Worm (Caenorhabditis elegans) whole organism, young adult: ENCODE results near the gene srt-39.

Source experiments
- C06A6.2 ChIP-seq: fragments of 200-800 bp; sonication (Bioruptor generic); conservative IDR thresholded peaks from 2 replicates; pipeline ENCODE4 v1.3.6; 2022; ENCODE audit warnings: missing genetic modification characterization, missing compliant biosample characterization
- F22D6.2 ChIP-seq: sonication (generic microtip); optimal IDR thresholded peaks from 2 replicates; lab custom pipeline; 2016; ENCODE audit warnings: mild to moderate bottlenecking, missing genetic modification characterization, missing compliant biosample characterization
- F33H1.4 ChIP-seq: fragments of 200-800 bp; sonication (Bioruptor generic); IDR thresholded peaks from 2 replicates; pipeline ENCODE4 v1.3.6; 2022; ENCODE audit warnings: missing genetic modification reagents, missing genetic modification characterization, missing compliant biosample characterization
- F37B4.10 ChIP-seq: fragments of 200-800 bp; sonication (Bioruptor generic); IDR thresholded peaks from 2 replicates; pipeline ENCODE4 v1.3.6; 2022; ENCODE audit warnings: missing genetic modification characterization, missing compliant biosample characterization
- F57A8.1 ChIP-seq: fragments of 200-800 bp; sonication (Bioruptor generic); optimal IDR thresholded peaks from 2 replicates; lab custom pipeline; 2018; ENCODE audit warnings: mild to moderate bottlenecking, missing genetic modification characterization, moderate library complexity, missing compliant biosample characterization
- K12H6.12 ChIP-seq: fragments of 200-800 bp; sonication (Bioruptor generic); optimal IDR thresholded peaks from 2 replicates; lab custom pipeline; 2018; ENCODE audit warnings: mild to moderate bottlenecking, missing genetic modification characterization, missing compliant biosample characterization
- Y53F4B.3 ChIP-seq: fragments of 200-800 bp; sonication (Bioruptor generic); IDR thresholded peaks from 2 replicates; pipeline ENCODE4 v1.3.6; 2022; ENCODE audit warnings: missing genetic modification reagents, missing genetic modification characterization, missing compliant biosample characterization
- Y67H2A.10 ChIP-seq: fragments of 200-800 bp; sonication (Bioruptor generic); conservative IDR thresholded peaks from 2 replicates; pipeline ENCODE4 v1.3.6; 2022; ENCODE audit warnings: missing genetic modification reagents, missing genetic modification characterization, missing compliant biosample characterization
- Y95B8A.8 ChIP-seq: fragments of 200-800 bp; sonication (Bioruptor generic); IDR thresholded peaks from 2 replicates; pipeline ENCODE4 v1.3.6; 2022; ENCODE audit warnings: missing genetic modification reagents, missing genetic modification characterization, missing compliant biosample characterization
- ama-1 ChIP-seq, 3 experiments: fragments of 150-350 bp in 1 of 3; sonication (generic microtip) in 2 of 3; optimal IDR thresholded peaks; 2 replicates each; lab custom pipeline; 2014 to 2018; ENCODE audit warnings: missing biosample characterization in 2 of 3, missing genetic modification characterization in 2 of 3, missing genetic modification reagents in 2 of 3
- aptf-2 ChIP-seq: fragments of 200-800 bp; sonication (Bioruptor generic); conservative IDR thresholded peaks from 2 replicates; pipeline ENCODE4 v1.3.6; 2022; ENCODE audit warnings: missing genetic modification reagents, missing genetic modification characterization, missing compliant biosample characterization
- aptf-3 ChIP-seq: fragments of 200-800 bp; sonication (Bioruptor generic); IDR thresholded peaks from 2 replicates; pipeline ENCODE4 v1.3.6; 2022; ENCODE audit warnings: missing genetic modification characterization, missing compliant biosample characterization
- bed-1 ChIP-seq: fragments of 200-800 bp; sonication (Bioruptor generic); IDR thresholded peaks from 2 replicates; pipeline ENCODE4 v1.3.6; 2022; ENCODE audit warnings: missing genetic modification reagents, missing genetic modification characterization, missing compliant biosample characterization
- cebp-1 ChIP-seq, 2 experiments: fragments of 200-800 bp in 1 of 2; sonication (Bioruptor generic) in 1 of 2; sonication (generic microtip) in 1 of 2; IDR thresholded peaks in 1 of 2; optimal IDR thresholded peaks in 1 of 2; 2 replicates each; pipeline versions ENCODE4 v1.3.6 to Lab custom; 2017 to 2022; ENCODE audit warnings: missing compliant biosample characterization in 2 of 2, missing genetic modification characterization in 2 of 2, mild to moderate bottlenecking in 1 of 2, missing genetic modification reagents in 1 of 2, moderate library complexity in 1 of 2
- ceh-27 ChIP-seq: fragments of 200-800 bp; sonication (Bioruptor generic); optimal IDR thresholded peaks from 2 replicates; lab custom pipeline; 2018; ENCODE audit warnings: mild to moderate bottlenecking, missing genetic modification characterization, moderate library complexity, missing compliant biosample characterization
- chd-7 ChIP-seq: sonication (generic microtip); optimal IDR thresholded peaks from 2 replicates; lab custom pipeline; 2016; ENCODE audit warnings: mild to moderate bottlenecking, missing genetic modification characterization, moderate library complexity, missing compliant biosample characterization
- dox-1 ChIP-seq: fragments of 200-800 bp; sonication (Bioruptor generic); IDR thresholded peaks from 2 replicates; pipeline ENCODE4 v1.3.6; 2022; ENCODE audit warnings: missing genetic modification reagents, missing genetic modification characterization, missing compliant biosample characterization
- dpff-1 ChIP-seq: sonication (generic microtip); optimal IDR thresholded peaks from 2 replicates; lab custom pipeline; 2017; ENCODE audit warnings: mild to moderate bottlenecking, missing genetic modification characterization, missing compliant biosample characterization
- efl-1 ChIP-seq: fragments of 150-350 bp; optimal IDR thresholded peaks from 2 replicates; lab custom pipeline; 2014; ENCODE audit warnings: missing biosample characterization, missing genetic modification reagents, missing genetic modification characterization
- gei-17 ChIP-seq: fragments of 200-800 bp; sonication (Bioruptor generic); optimal IDR thresholded peaks from 2 replicates; lab custom pipeline; 2018; ENCODE audit warnings: mild to moderate bottlenecking, missing genetic modification characterization, missing compliant biosample characterization
- him-1 ChIP-seq: sonication (generic microtip); optimal IDR thresholded peaks from 2 replicates; lab custom pipeline; 2016; ENCODE audit warnings: missing genotype, missing genetic modification reagents, missing genetic modification characterization, missing compliant biosample characterization
- hlh-12 ChIP-seq: sonication (generic microtip); optimal IDR thresholded peaks from 2 replicates; lab custom pipeline; 2016; ENCODE audit warnings: missing genetic modification characterization, missing compliant biosample characterization
- lin-35 ChIP-seq, 3 experiments: fragments of 150-350 bp in 2 of 3; sonication (generic microtip) in 1 of 3; optimal IDR thresholded peaks; 2 replicates each; lab custom pipeline; 2014 to 2018; ENCODE audit warnings: missing biosample characterization in 3 of 3, missing genetic modification characterization in 3 of 3, missing genetic modification reagents in 3 of 3
- madf-3 ChIP-seq: fragments of 200-800 bp; sonication (Bioruptor generic); IDR thresholded peaks from 2 replicates; pipeline ENCODE4 v1.3.6; 2022; ENCODE audit warnings: missing genetic modification reagents, missing genetic modification characterization, missing compliant biosample characterization
- mcd-1 ChIP-seq: fragments of 200-800 bp; sonication (Bioruptor generic); IDR thresholded peaks from 2 replicates; pipeline ENCODE4 v1.3.6; 2022; ENCODE audit warnings: missing genetic modification reagents, missing genetic modification characterization, missing compliant biosample characterization
- nhr-80 ChIP-seq: sonication (generic microtip); optimal IDR thresholded peaks from 2 replicates; lab custom pipeline; 2016; ENCODE audit warnings: missing genetic modification characterization, missing compliant biosample characterization
- somi-1 ChIP-seq: fragments of 200-800 bp; sonication (Bioruptor generic); optimal IDR thresholded peaks from 2 replicates; lab custom pipeline; 2018; ENCODE audit warnings: mild to moderate bottlenecking, missing genetic modification characterization, missing compliant biosample characterization
- sptf-2 ChIP-seq: fragments of 200-800 bp; sonication (Bioruptor generic); optimal IDR thresholded peaks from 2 replicates; lab custom pipeline; 2018; ENCODE audit warnings: mild to moderate bottlenecking, missing genetic modification characterization, missing compliant biosample characterization
- tbp1 ChIP-seq: fragments of 200-800 bp; sonication (Bioruptor generic); optimal IDR thresholded peaks from 2 replicates; lab custom pipeline; 2018; ENCODE audit warnings: mild to moderate bottlenecking, missing genetic modification characterization, missing compliant biosample characterization
- unc-130 ChIP-seq: sonication (generic microtip); optimal IDR thresholded peaks from 2 replicates; lab custom pipeline; 2016; ENCODE audit warnings: missing genetic modification reagents, missing genetic modification characterization, missing compliant biosample characterization
- unc-62 ChIP-seq: fragments of 150-350 bp; optimal IDR thresholded peaks from 2 replicates; lab custom pipeline; 2014; ENCODE audit warnings: missing biosample characterization, missing genetic modification reagents, missing genetic modification characterization
- xnd-1 ChIP-seq: sonication (generic microtip); optimal IDR thresholded peaks from 2 replicates; lab custom pipeline; 2016; ENCODE audit warnings: missing genotype, missing genetic modification reagents, missing genetic modification characterization, missing compliant biosample characterization
- ztf-18 ChIP-seq: sonication (generic microtip); optimal IDR thresholded peaks from 2 replicates; lab custom pipeline; 2016; ENCODE audit warnings: missing genotype, mild to moderate bottlenecking, missing genetic modification characterization, missing compliant biosample characterization
- ztf-22 ChIP-seq: fragments of 200-800 bp; sonication (Bioruptor generic); optimal IDR thresholded peaks from 2 replicates; lab custom pipeline; 2018; ENCODE audit warnings: mild to moderate bottlenecking, missing genetic modification characterization, moderate library complexity, missing compliant biosample characterization
- ztf-26 ChIP-seq: sonication (generic microtip); optimal IDR thresholded peaks from 2 replicates; lab custom pipeline; 2017; ENCODE audit warnings: missing genetic modification characterization, missing compliant biosample characterization
- ztf-6 ChIP-seq: fragments of 200-800 bp; sonication (Bioruptor generic); IDR thresholded peaks from 2 replicates; pipeline ENCODE4 v1.3.6; 2022; ENCODE audit warnings: missing genetic modification reagents, missing genetic modification characterization, missing compliant biosample characterization

Gene srt-39

DNA sequence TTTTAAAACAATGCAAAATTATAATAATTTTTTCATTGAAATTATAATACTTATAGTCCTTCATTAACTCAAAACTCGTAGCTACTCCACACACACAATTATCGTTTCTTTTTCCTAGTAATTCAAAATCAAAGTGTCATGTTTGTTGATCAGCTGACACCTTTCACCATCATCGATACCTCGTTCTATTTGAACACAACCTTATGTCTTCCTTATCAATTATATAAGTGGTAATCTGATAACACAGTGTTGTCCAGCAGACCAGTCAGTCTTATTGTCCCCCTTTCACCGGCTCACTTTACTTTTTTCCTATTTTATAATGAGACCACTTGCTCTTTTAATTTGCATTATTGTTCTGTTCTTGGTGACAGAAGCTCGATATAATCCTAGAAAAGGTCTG, 28.1 kb downstream of the srt-39 start, which contains the start of the genes T28H10.2 and lgmn-1 (continued):
- TF ChIP-seq ama-1 (optimal IDR thresholded peaks at IDR 0.05; lab: Kevin White, UChicago) (no peak), ama-1 (GFP tag; optimal IDR thresholded peaks at IDR 0.05; lab: Kevin White, UChicago) (no peak), unc-62 (GFP tag; lab: Kevin White, UChicago) (peak; percentile 61), dox-1 (GFP tag; lab: Robert Waterston, UW) (0 out of 2 replicates have a peak, but pooled peaks have one; percentile 11), F37B4.10 (no peak), C06A6.2 (GFP tag; lab: Robert Waterston, UW) (no peak), ztf-6 (GFP tag; lab: Robert Waterston, UW) (no peak), madf-3 (GFP tag; lab: Robert Waterston, UW) (no peak), somi-1 (GFP tag; lab: Kevin White, UChicago) (no peak), gei-17 (GFP tag; lab: Kevin White, UChicago) (no peak), cebp-1 (GFP tag; IDR thresholded peaks at IDR 0.05; lab: Robert Waterston, UW) (0 out of 2 replicates have a peak, but pooled peaks have one; percentile 17), cebp-1 (tag; optimal IDR thresholded peaks at IDR 0.05; lab: Kevin White, UChicago) (peak; percentile 38), xnd-1 (tag; lab: Kevin White, UChicago) (no peak), him-1 (tag; lab: Kevin White, UChicago) (no peak), ztf-26 (no peak)

DNA sequence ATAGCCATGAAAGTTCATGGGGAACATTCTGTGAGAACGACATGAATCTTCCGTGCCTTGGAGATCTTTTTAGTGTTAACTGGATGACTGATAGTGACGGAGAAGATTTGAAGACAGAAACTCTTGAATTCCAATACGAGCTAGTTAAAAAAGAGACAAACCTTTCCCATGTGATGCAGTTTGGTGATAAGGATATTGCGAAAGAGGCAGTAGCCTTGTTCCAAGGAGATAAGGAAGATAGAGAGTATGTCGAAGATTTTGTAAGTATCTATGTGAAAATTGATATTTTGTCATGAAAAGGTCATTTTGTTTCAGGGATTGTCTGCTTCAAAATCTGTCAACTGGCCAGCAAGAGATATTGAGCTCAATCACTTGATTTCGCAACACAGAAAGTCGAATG, 29.2 kb downstream of the srt-39 start:
- TF ChIP-seq efl-1 (no peak), cebp-1 (GFP tag; IDR thresholded peaks at IDR 0.05; lab: Robert Waterston, UW) (peak; percentile 79), cebp-1 (tag; optimal IDR thresholded peaks at IDR 0.05; lab: Kevin White, UChicago) (peak; percentile 93), nhr-80 (tag; lab: Kevin White, UChicago) (peak; percentile 35)

DNA sequence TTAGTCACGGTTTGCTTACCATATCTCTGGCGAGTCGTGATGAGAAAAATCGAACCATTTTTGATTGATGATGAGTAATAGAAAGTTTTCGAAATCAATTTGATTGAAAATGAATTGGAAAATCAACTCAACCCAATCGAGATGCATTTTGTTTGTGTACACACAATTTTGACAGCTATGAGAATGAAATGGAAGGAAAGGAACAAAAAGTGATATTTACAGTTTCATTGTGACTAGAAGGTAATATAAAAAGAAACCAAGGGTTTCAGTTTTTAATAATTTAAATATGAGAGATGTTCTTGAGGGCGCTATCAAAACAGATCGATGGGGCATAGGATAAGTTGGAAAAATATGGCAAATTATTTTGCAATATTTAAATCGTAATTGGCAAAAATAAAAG, 32.5 kb downstream of the srt-39 start, which contains the start of gene cal-1:
cal-1 (minus strand) TSS at position 101 of the 400 bp plus-strand sequence.
- TF ChIP-seq F22D6.2 (tag; lab: Kevin White, UChicago) (no peak), unc-62 (GFP tag; lab: Kevin White, UChicago) (peak; percentile 10)

DNA sequence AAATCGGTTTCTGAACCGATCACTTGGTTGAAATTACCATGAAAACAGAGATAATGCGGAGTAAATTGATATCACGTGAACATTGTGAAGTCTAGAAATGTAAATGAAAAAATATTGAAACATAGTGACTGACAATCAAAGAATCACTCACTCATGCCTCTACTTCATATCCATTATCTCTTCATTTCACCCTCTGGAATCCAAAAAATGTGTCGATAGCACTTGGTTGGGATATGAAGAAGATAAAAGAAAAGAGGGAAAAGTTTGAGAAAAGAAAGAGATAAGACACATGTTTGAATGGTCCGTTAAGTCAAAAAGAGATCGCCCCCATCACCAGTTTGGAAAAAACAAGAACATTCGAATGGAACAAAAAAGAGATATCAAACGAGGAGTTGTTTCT, 33.1 kb downstream of the srt-39 start:
- TF ChIP-seq ztf-18: no peak

DNA sequence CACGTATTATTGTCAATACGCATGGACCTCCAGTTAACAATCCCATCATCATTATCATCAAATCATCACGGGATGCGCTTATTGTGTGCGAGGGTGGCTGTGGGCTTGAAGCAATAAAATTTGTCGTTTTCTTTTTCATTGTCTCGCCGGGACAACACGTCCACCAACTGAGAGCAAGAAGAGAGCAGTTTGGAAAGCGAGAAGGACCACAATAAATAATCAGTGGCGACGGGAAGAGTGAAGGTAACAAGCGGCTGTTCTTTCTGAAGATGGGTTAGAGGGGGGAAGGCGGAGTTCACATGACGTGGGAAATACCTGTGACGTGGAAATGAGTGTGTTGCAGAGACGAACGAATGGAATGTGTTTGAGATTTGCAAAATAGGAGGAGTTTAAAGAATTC, 34.1 kb downstream of the srt-39 start:
- no peak for TF ChIP-seq ama-1 (optimal IDR thresholded peaks at IDR 0.05; lab: Kevin White, UChicago)
- TF ChIP-seq ama-1 (GFP tag; optimal IDR thresholded peaks at IDR 0.05; lab: Kevin White, UChicago): no peak
- no peak for TF ChIP-seq Y53F4B.3 (GFP tag; lab: Robert Waterston, UW)
- TF ChIP-seq hlh-12 (tag; lab: Kevin White, UChicago): no peak
- peak; percentile 19 for TF ChIP-seq ztf-22
- TF ChIP-seq ztf-6 (GFP tag; lab: Robert Waterston, UW): no peak
- TF ChIP-seq Y67H2A.10 (GFP tag; lab: Robert Waterston, UW): no peak
- TF ChIP-seq K12H6.12: peak; percentile 30
- no peak for TF ChIP-seq tbp1 (GFP tag; lab: Kevin White, UChicago)
- TF ChIP-seq aptf-2 (GFP tag; lab: Robert Waterston, UW): no peak
- no peak for TF ChIP-seq F57A8.1 (GFP tag; lab: Kevin White, UChicago)
- TF ChIP-seq aptf-3: no peak
- TF ChIP-seq bed-1 (GFP tag; lab: Robert Waterston, UW): no peak
- no peak for TF ChIP-seq lin-35 (GFP tag; optimal IDR thresholded peaks at IDR 0.05; lab: Kevin White, UChicago)

DNA sequence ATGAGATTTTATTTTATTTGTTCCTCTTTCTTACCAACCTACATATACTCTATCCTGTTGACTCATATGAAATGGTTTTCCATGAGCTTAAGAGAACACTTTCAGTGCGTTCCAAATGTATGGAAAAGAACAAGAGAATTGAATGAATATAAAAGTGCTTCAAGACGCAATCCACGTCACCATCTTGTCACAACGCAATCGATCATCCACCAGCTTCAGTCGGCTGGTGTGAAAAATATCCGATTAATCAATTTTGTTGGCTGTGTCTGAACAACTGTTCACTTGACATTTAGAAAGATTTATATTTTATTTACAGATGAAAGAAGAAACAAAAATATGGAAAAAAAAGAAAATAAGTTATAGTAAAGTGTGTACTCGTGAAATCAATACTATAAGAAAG, 38.7 kb downstream of the srt-39 start:
- no peak for TF ChIP-seq F33H1.4
- TF ChIP-seq dpff-1 (tag; lab: Kevin White, UChicago): no peak
- no peak for TF ChIP-seq aptf-2 (GFP tag; lab: Robert Waterston, UW)
- TF ChIP-seq Y67H2A.10 (GFP tag; lab: Robert Waterston, UW): no peak
- no peak for TF ChIP-seq chd-7 (tag; lab: Kevin White, UChicago)
- TF ChIP-seq mcd-1 (GFP tag; lab: Robert Waterston, UW): no peak
- no peak for TF ChIP-seq sptf-2
- TF ChIP-seq ceh-27: no peak
- TF ChIP-seq unc-130: no peak
- TF ChIP-seq Y95B8A.8 (GFP tag; lab: Robert Waterston, UW): no peak
